Worm (Caenorhabditis elegans) whole organism, L4/young adult: Measurements from ENCODE around the gene tag-250.

Experiments
- W03F9.2 ChIP-seq: fragments of 150-350 bp; optimal IDR thresholded peaks from 2 replicates; lab custom pipeline; 2014; ENCODE audit warnings: missing biosample characterization, missing genetic modification characterization
- him-1 ChIP-seq: sonication (generic microtip); optimal IDR thresholded peaks from 2 replicates; lab custom pipeline; 2016; ENCODE audit warnings: missing genotype, missing genetic modification reagents, missing genetic modification characterization, missing compliant biosample characterization

DNA sequence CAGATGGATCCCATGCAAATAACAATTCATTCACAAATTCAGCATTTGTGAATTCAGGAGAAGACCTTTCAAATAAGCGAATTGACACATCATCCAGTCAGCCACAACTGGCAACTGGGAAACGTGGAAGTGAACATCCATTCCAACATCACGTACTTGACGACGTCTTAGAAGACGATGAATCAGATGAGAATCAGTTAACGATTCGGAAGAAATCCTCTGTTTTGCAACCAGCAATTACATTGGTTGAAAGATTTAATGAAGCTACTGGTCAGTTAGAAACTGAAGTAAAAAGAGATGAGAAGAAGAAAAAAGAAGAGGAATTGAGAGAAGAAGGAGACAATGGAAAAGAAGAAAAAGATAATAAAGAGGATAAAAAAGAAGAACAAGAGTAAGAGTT is 21.3 kb downstream of the tag-250 start:
- no peak for TF ChIP-seq him-1 (tag; lab: Kevin White, UChicago)
- TF ChIP-seq W03F9.2 (tag; lab: Kevin White, UChicago), result no peak
